Worm (Caenorhabditis elegans) whole organism, midembryonic: Measurements from ENCODE around the gene prdm-14.

Experiments used
- flt-1 ChIP-seq: fragments of 200-800 bp; sonication (Bioruptor generic); IDR thresholded peaks from 2 replicates; pipeline ENCODE4 v1.3.6; 2022; ENCODE audit warnings: missing genetic modification characterization, missing compliant biosample characterization
- klf-2 ChIP-seq: fragments of 200-800 bp; sonication (Bioruptor generic); conservative IDR thresholded peaks from 2 replicates; pipeline ENCODE4 v1.3.6; 2022; ENCODE audit warnings: missing genetic modification reagents, missing genetic modification characterization, missing compliant biosample characterization

DNA sequence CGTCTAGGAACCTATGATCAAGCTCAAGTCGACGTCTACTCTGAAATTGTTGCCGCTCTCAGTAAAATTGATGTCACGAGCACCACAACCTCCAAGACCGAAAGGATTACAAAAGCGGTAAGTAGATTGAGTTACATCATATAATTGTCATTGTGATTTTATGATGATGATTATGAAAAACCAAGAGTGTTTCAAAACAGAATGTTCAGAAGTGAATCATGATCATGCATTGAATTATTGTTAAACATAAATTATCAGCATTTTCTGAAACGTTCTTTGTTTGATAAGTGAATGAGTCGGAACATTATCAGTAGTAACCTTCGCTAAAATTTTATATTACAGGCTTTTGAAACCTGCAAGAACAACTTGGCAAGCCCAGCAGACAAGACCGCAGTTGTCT, 10.9 kb upstream of the prdm-14 start:
- no peak for TF ChIP-seq flt-1 (GFP tag; lab: Robert Waterston, UW)
- no peak for TF ChIP-seq klf-2 (GFP tag; lab: Robert Waterston, UW)
